Worm (Caenorhabditis elegans) whole organism, L4 larva: ENCODE measurements around the gene T10B10.4.

ENCODE experiments used
- F26F4.8 ChIP-seq: fragments of 200-800 bp; sonication (Bioruptor generic); conservative IDR thresholded peaks from 2 replicates; pipeline ENCODE4 v1.3.6; 2022; ENCODE audit warnings: missing genetic modification characterization, missing compliant biosample characterization
- F37D6.2 ChIP-seq: sonication (generic microtip); optimal IDR thresholded peaks from 2 replicates; lab custom pipeline; 2016; ENCODE audit warnings: mild to moderate bottlenecking, missing genetic modification characterization, missing compliant biosample characterization
- F44E2.7 ChIP-seq: fragments of 200-800 bp; sonication (Bioruptor generic); IDR thresholded peaks from 2 replicates; pipeline ENCODE4 v2.1.2; 2022; ENCODE audit warnings: missing genetic modification characterization, missing compliant biosample characterization
- R02D3.7 ChIP-seq: fragments of 150-350 bp; sonication (generic microtip); optimal IDR thresholded peaks from 3 replicates; lab custom pipeline; 2014; ENCODE audit warnings: missing biosample characterization, missing genetic modification characterization
- ZK337.2 ChIP-seq: fragments of 200-800 bp; sonication (Bioruptor generic); IDR thresholded peaks from 2 replicates; pipeline ENCODE4 v1.3.6; 2022; ENCODE audit warnings: missing genetic modification reagents, missing genetic modification characterization, missing compliant biosample characterization
- ZK546.5 ChIP-seq, 2 experiments: sonication (generic microtip); optimal IDR thresholded peaks; 2 replicates each; lab custom pipeline; 2017; ENCODE audit warnings: missing biosample characterization in 2 of 2, missing genetic modification characterization in 2 of 2
- aha-1 ChIP-seq: fragments of 150-350 bp; peaks from one replicate; lab custom pipeline; 2014; ENCODE audit warnings: missing biosample characterization, missing genetic modification characterization
- arid-1 ChIP-seq: fragments of 200-800 bp; sonication (Bioruptor generic); conservative IDR thresholded peaks from 2 replicates; pipeline ENCODE4 v1.3.6; 2022; ENCODE audit warnings: missing genetic modification reagents, missing genetic modification characterization, missing compliant biosample characterization
- attf-4 ChIP-seq: sonication (generic microtip); optimal IDR thresholded peaks from 3 replicates; lab custom pipeline; 2017; ENCODE audit warnings: missing biosample characterization, missing genetic modification characterization
- ceh-20 ChIP-seq: fragments of 200-800 bp; sonication (Bioruptor generic); IDR thresholded peaks from 2 replicates; pipeline ENCODE4 v1.3.6; 2022; ENCODE audit warnings: missing genetic modification reagents, missing genetic modification characterization, missing compliant biosample characterization
- ceh-32 ChIP-seq: sonication (generic microtip); optimal IDR thresholded peaks from 2 replicates; lab custom pipeline; 2016; ENCODE audit warnings: mild to moderate bottlenecking, missing genetic modification characterization, missing compliant biosample characterization; ENCODE audit not compliant: poor library complexity
- daf-16 ChIP-seq, 3 experiments: sonication (generic microtip); optimal IDR thresholded peaks; 2 replicates each; lab custom pipeline; 2016 to 2017; ENCODE audit warnings: missing genetic modification characterization in 3 of 3, missing genetic modification reagents in 3 of 3, mild to moderate bottlenecking in 2 of 3, missing compliant biosample characterization in 2 of 3, missing biosample characterization in 1 of 3, moderate library complexity in 1 of 3
- egl-43 ChIP-seq: fragments of 200-800 bp; sonication (Bioruptor generic); IDR thresholded peaks from 2 replicates; pipeline ENCODE4 v1.3.6; 2022; ENCODE audit warnings: missing genetic modification reagents, missing genetic modification characterization, missing compliant biosample characterization
- hlh-30 ChIP-seq: sonication (generic microtip); optimal IDR thresholded peaks from 2 replicates; lab custom pipeline; 2017; ENCODE audit warnings: antibody characterized with exemption, mild to moderate bottlenecking, missing genetic modification characterization, missing compliant biosample characterization; ENCODE audit not compliant: insufficient read depth
- lin-13 ChIP-seq: fragments of 150-350 bp; optimal IDR thresholded peaks from 2 replicates; lab custom pipeline; 2014; ENCODE audit warnings: missing biosample characterization, missing genetic modification reagents, missing genetic modification characterization
- lin-29 ChIP-seq: fragments of 200-800 bp; sonication (Bioruptor generic); IDR thresholded peaks from 2 replicates; pipeline ENCODE4 v1.3.6; 2022; ENCODE audit warnings: missing genetic modification reagents, missing genetic modification characterization, missing compliant biosample characterization
- lir-3 ChIP-seq: sonication (generic microtip); optimal IDR thresholded peaks from 2 replicates; lab custom pipeline; 2016; ENCODE audit warnings: mild to moderate bottlenecking, missing genetic modification characterization, missing compliant biosample characterization
- lsy-2 ChIP-seq, 2 experiments: fragments of 150-350 bp in 1 of 2; sonication (generic microtip) in 1 of 2; optimal IDR thresholded peaks; 2 replicates each; lab custom pipeline; 2014 to 2017; ENCODE audit warnings: missing biosample characterization in 2 of 2, missing genetic modification characterization in 2 of 2
- madf-5 ChIP-seq, 2 experiments: fragments of 200-800 bp; sonication (Bioruptor generic); IDR thresholded peaks; 2 replicates each; pipeline ENCODE4 v1.3.6; 2022; ENCODE audit warnings: missing compliant biosample characterization in 2 of 2, missing genetic modification characterization in 2 of 2
- mdl-1 ChIP-seq, 2 experiments: fragments of 150-350 bp in 1 of 2; sonication (generic microtip) in 1 of 2; optimal IDR thresholded peaks; 2 replicates each; lab custom pipeline; 2014 to 2017; ENCODE audit warnings: missing biosample characterization in 2 of 2, missing genetic modification characterization in 2 of 2
- mdt-29 ChIP-seq: fragments of 200-800 bp; sonication (Bioruptor generic); IDR thresholded peaks from 2 replicates; pipeline ENCODE4 v1.3.6; 2022; ENCODE audit warnings: missing genetic modification reagents, missing genetic modification characterization, missing compliant biosample characterization
- mxl-3 ChIP-seq: fragments of 200-800 bp; sonication (Bioruptor generic); optimal IDR thresholded peaks from 2 replicates; lab custom pipeline; 2018; ENCODE audit warnings: mild to moderate bottlenecking, missing genetic modification characterization, missing compliant biosample characterization
- nhr-111 ChIP-seq: fragments of 200-800 bp; sonication (Bioruptor generic); optimal IDR thresholded peaks from 2 replicates; lab custom pipeline; 2018; ENCODE audit warnings: mild to moderate bottlenecking, missing genetic modification characterization, missing compliant biosample characterization
- nhr-25 ChIP-seq: sonication (generic microtip); optimal IDR thresholded peaks from 2 replicates; lab custom pipeline; 2017; ENCODE audit warnings: missing genetic modification characterization, mild to moderate bottlenecking, missing compliant biosample characterization, antibody characterized with exemption, moderate library complexity, borderline replicate concordance; ENCODE audit not compliant: insufficient read depth
- nhr-48 ChIP-seq: sonication (generic microtip); optimal IDR thresholded peaks from 2 replicates; lab custom pipeline; 2016; ENCODE audit warnings: mild to moderate bottlenecking, missing genetic modification characterization, missing compliant biosample characterization
- pha-4 ChIP-seq, 2 experiments: fragments of 150-350 bp in 1 of 2; fragments of 200-800 bp in 1 of 2; sonication (Bioruptor generic) in 1 of 2; IDR thresholded peaks in 1 of 2; optimal IDR thresholded peaks in 1 of 2; 2 replicates each; pipeline versions ENCODE4 v1.3.6 to Lab custom; 2014 to 2022; ENCODE audit warnings: missing genetic modification characterization in 2 of 2, missing genetic modification reagents in 2 of 2, missing biosample characterization in 1 of 2, missing compliant biosample characterization in 1 of 2
- php-3 ChIP-seq: fragments of 200-800 bp; sonication (Bioruptor generic); IDR thresholded peaks from 2 replicates; pipeline ENCODE4 v1.3.6; 2022; ENCODE audit warnings: missing genetic modification reagents, missing genetic modification characterization, missing compliant biosample characterization
- rbr-2 ChIP-seq: sonication (generic microtip); optimal IDR thresholded peaks from 2 replicates; lab custom pipeline; 2016; ENCODE audit warnings: missing genotype, missing genetic modification characterization, missing compliant biosample characterization
- set-16 ChIP-seq: fragments of 200-800 bp; sonication (Bioruptor generic); IDR thresholded peaks from 2 replicates; pipeline ENCODE4 v1.3.6; 2022; ENCODE audit warnings: missing genetic modification reagents, missing genetic modification characterization, missing compliant biosample characterization
- tra-1 ChIP-seq: fragments of 200-800 bp; sonication (Bioruptor generic); IDR thresholded peaks from 2 replicates; pipeline ENCODE4 v1.3.6; 2022; ENCODE audit warnings: missing genetic modification reagents, missing genetic modification characterization, missing compliant biosample characterization
- unc-39 ChIP-seq: sonication (generic microtip); optimal IDR thresholded peaks from 2 replicates; lab custom pipeline; 2017; ENCODE audit warnings: missing biosample characterization, missing genetic modification characterization
- unc-62 ChIP-seq, 3 experiments: fragments of 150-350 bp in 1 of 3; sonication (generic microtip); optimal IDR thresholded peaks in 2 of 3; peaks in 1 of 3; 1 replicate in 1 of 3; 2 replicates in 2 of 3; lab custom pipeline; 2014 to 2017; ENCODE audit warnings: missing biosample characterization in 3 of 3, missing genetic modification characterization in 3 of 3, missing genetic modification reagents in 3 of 3, missing genotype in 1 of 3
- zag-1 ChIP-seq: fragments of 150-350 bp; optimal IDR thresholded peaks from 2 replicates; lab custom pipeline; 2014; ENCODE audit warnings: missing biosample characterization, missing genetic modification characterization
- zip-11 ChIP-seq: fragments of 200-800 bp; sonication (Bioruptor generic); IDR thresholded peaks from 2 replicates; pipeline ENCODE4 v1.3.6; 2022; ENCODE audit warnings: missing genetic modification characterization, missing compliant biosample characterization

The T10B10.4 gene

ce11 chrX:15146415-15147210 lies 43.3 kb upstream of the T10B10.4 start (continued):
- TF ChIP-seq F44E2.7 (GFP tag; lab: Robert Waterston, UW) (no peak), nhr-111 (GFP tag; lab: Kevin White, UChicago) (peak; percentile 63), daf-16 (GFP tag; optimal IDR thresholded peaks at IDR 0.05; lab: Kevin White, UChicago) (peak in 1 of 2 experiments; percentile 71), daf-16 (tag; optimal IDR thresholded peaks at IDR 0.05; lab: Kevin White, UChicago) (no peak), R02D3.7 (tag; lab: Kevin White, UChicago) (no peak), lin-13 (GFP tag; lab: Kevin White, UChicago) (peak; percentile 50), lsy-2 (tag; optimal IDR thresholded peaks at IDR 0.05; lab: Kevin White, UChicago) (peak in 1 of 2 experiments; percentile 33), F37D6.2 (tag; lab: Kevin White, UChicago) (no peak), mxl-3 (no peak), php-3 (GFP tag; lab: Robert Waterston, UW) (peak; percentile 39; the same call in 1 of the 2 replicates), mdt-29 (no peak), F26F4.8 (GFP tag; lab: Robert Waterston, UW) (peak; percentile 75), nhr-48 (tag; lab: Kevin White, UChicago) (no peak), unc-39 (no peak), zag-1 (tag; lab: Kevin White, UChicago) (no peak), hlh-30 (tag; lab: Kevin White, UChicago) (no peak)

- TF ChIP-seq F44E2.7 (GFP tag; lab: Robert Waterston, UW) (no peak), zip-11 (GFP tag; lab: Robert Waterston, UW) (no peak), mdl-1 (tag; optimal IDR thresholded peaks at IDR 0.05; lab: Kevin White, UChicago) (no peak), unc-62 (GFP tag; optimal IDR thresholded peaks at IDR 0.05 in 1 of 2; lab: Kevin White, UChicago) (peak in 1 of 2 experiments; percentile 42), unc-62 (tag; optimal IDR thresholded peaks at IDR 0.05; lab: Kevin White, UChicago) (no peak), pha-4 (GFP tag; IDR thresholded peaks at IDR 0.05; lab: Robert Waterston, UW) (no peak), pha-4 (tag; optimal IDR thresholded peaks at IDR 0.05; lab: Kevin White, UChicago) (no peak), zag-1 (tag; lab: Kevin White, UChicago) (no peak), ceh-32 (tag; lab: Kevin White, UChicago) (no peak)
These were observed 42.3 kb upstream of the T10B10.4 start, which contains the start of gene unc-7 for ce11 chrX:15147640-15148039. unc-7 (minus strand) TSS chrX:15147740.

DNA sequence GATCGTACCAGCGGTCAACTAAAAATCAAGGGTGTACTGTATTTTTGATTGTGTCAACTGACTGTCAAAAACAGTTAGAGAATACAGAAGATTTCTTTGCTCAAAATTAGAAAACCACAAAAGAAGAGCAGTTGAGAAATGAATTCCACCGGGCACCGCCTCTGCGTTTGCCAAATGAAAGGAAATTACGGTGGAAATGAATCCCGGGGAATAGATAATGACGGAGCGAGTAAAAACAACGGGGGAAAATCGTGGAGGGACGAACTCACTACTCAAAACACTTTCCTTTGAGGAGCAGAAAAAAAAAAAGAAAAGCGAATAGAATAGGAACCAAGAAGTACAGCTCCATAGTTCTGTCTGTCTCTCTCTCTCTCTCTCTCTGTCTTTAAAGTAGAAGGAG lies 41.5 kb upstream of the T10B10.4 start:
- TF ChIP-seq arid-1 (GFP tag; lab: Robert Waterston, UW) (no peak), aha-1 (peak; percentile 90)
- TF ChIP-seq, all 104 proteins: peak for 1

DNA sequence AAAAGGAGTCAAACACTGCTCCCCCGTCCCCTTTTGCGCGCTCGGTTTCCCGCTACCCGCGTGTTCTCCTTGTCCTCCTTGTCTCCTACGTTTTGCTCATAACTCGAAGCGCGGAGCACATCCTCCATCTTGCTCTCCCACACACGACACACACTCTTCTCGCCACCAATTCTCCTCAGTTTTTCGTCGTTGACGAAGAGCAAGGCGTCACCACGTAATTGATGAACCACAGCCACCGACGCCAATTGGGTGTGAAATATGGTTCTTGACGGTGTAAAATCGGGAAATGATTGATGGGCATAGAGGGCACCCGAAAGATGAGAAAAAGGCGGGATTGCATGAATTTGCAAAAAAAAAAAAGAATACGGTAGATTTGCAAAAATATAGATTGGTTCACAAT lies 41.1 kb upstream of the T10B10.4 start:
- no peak for TF ChIP-seq lir-3 (tag; lab: Kevin White, UChicago)
- TF ChIP-seq ceh-20 (GFP tag; lab: Robert Waterston, UW) = no peak
- TF ChIP-seq rbr-2 (tag; lab: Kevin White, UChicago) = no peak
- peak in 1 of 2 experiments; percentile 97 for TF ChIP-seq unc-62 (GFP tag; optimal IDR thresholded peaks at IDR 0.05 in 1 of 2; lab: Kevin White, UChicago)
- no peak for TF ChIP-seq unc-62 (tag; optimal IDR thresholded peaks at IDR 0.05; lab: Kevin White, UChicago)
- TF ChIP-seq tra-1 (GFP tag; lab: Robert Waterston, UW) = no peak
- no peak for TF ChIP-seq egl-43 (GFP tag; lab: Robert Waterston, UW)
- peak; percentile 39 for TF ChIP-seq set-16 (GFP tag; lab: Robert Waterston, UW)
- peak; percentile 53 for TF ChIP-seq aha-1

DNA sequence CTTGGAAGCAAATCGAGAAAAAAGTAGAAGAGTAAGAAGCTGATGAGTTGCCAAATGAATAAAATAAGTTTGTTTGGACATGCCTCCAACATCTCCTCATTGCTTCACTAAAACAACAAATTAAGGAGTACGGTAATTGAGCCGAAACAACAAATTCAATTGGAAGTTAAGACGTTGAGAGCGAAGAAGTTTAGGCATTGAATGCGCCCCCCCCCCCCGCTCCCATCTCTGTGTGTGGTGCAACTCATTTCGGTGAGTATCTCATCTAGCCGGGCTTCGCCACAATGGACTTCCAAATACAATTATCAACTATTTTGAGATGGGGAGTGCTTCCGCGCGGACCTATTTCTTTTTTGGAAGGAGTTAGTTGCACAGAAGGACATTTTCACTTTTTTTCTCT lies 34.9 kb upstream of the T10B10.4 start:
- TF ChIP-seq ZK337.2 (GFP tag; lab: Robert Waterston, UW) = no peak
- no peak for TF ChIP-seq zip-11 (GFP tag; lab: Robert Waterston, UW)
- no peak for TF ChIP-seq ZK546.5 (tag; optimal IDR thresholded peaks at IDR 0.05; lab: Kevin White, UChicago)
- no peak for TF ChIP-seq nhr-25 (tag; lab: Kevin White, UChicago)
- no peak for TF ChIP-seq attf-4 (tag; lab: Kevin White, UChicago)
- TF ChIP-seq lin-29 (GFP tag; lab: Robert Waterston, UW) = no peak
- TF ChIP-seq aha-1 = peak; percentile 68
- no peak for TF ChIP-seq madf-5 (GFP tag; IDR thresholded peaks at IDR 0.05; lab: Robert Waterston, UW)
